Worm (Caenorhabditis elegans) whole organism, dauer: Measurements from ENCODE around the gene F25E5.8.
"Not testable (repeated sequence)": the region's sequence is repeated elsewhere in the genome, so short reads cannot be mapped to it uniquely, and the experiment has no call there.

Experiments used
- unc-62 ChIP-seq: sonication (generic microtip); optimal IDR thresholded peaks from 2 replicates; lab custom pipeline; 2017; ENCODE audit warnings: missing biosample characterization, missing genetic modification reagents, missing genetic modification characterization

The F25E5.8 gene

DNA sequence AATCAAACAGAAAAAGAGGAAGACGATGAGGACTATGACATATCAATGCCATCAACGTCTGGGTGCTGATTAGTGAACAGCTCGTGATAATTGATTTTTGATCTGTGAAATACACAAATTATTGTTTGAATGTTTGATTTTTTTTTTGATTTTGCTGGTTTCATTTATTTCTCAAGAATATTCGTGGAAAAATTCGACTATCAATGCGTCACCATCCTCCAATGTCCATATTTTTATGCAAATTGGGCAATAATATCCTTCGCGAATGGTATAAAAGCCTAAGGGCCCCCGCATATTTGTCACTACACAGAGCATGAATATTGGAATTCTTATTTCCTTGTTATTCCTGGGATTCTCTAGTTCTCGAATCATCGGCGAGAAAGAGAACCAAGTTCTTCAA, 4.1 kb downstream of the F25E5.8 start, which contains the start of gene try-13:
try-13 (plus strand) TSS at position 301 of the 400 bp plus-strand sequence.
- no peak for TF ChIP-seq unc-62 (GFP tag; lab: Kevin White, UChicago)

DNA sequence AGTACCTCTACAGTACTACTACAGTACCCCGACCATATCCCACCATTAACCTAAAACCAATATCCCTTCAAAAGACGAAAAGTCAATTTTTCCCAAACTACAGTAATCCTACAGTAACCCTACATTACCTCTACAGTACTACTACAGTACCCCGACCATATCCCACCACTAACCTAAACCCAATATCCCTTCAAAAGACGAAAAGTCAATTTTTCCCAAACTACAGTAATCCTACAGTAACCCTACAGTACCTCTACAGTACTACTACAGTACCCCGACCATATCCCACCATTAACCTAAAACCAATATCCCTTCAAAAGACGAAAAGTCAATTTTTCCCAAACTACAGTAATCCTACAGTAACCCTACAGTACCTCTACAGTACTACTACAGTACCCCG, 8.6 kb downstream of the F25E5.8 start, which contains the start of gene nhr-141:
nhr-141 (plus strand) TSS at position 331 of the 400 bp plus-strand sequence.
- TF ChIP-seq unc-62 (GFP tag; lab: Kevin White, UChicago), result not testable (repeated sequence)

DNA sequence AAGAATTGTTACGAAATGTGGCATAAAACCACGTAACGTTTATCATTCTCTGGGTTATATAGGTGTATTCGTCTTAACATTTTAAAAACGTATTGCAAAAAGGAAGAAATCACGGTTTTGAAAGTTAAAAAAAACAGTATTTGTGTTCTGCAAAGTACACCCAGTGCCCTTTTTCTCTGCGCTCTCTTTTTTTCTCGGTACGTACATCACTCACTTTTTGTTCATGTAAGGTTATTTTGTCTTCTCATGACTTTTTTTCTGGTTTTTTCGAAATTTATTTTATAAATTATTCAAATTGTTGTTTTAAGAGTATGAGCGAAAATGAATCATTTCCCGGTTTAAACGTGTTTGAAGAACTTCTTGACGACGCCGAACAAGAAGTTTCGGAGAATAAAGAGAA, 11.2 kb downstream of the F25E5.8 start, which contains the start of gene F25E5.5:
F25E5.5 (plus strand) TSS at position 301 of the 400 bp plus-strand sequence.
- no peak for TF ChIP-seq unc-62 (GFP tag; lab: Kevin White, UChicago)

DNA sequence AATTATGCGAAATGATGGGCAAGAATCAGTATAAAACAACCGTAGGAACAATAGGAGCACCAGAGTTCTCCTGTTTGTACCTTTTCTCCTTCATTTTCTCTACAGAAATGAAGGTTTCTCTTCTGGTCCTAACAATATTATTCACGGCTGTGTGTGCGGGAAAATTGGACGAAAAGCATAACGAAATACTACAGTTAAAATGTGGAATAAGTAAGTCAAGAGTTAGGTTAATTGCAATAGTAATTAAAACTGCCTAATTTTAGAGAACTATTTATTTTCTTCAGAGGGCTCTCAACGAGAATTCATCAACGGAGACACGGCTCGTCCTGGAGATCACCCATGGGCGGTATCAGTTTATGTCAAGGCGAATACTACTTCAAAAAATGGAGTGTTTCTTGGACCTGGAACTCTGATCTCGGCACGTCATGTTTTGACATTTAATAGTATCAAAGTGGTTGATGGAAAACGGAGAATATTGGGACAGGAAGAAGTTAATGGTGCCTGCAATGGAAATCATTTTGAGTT, 13.6 kb downstream of the F25E5.8 start, which contains the start of gene try-12:
try-12 (plus strand) TSS at position 51 of the 525 bp plus-strand sequence.
- no peak for TF ChIP-seq unc-62 (GFP tag; lab: Kevin White, UChicago)

DNA sequence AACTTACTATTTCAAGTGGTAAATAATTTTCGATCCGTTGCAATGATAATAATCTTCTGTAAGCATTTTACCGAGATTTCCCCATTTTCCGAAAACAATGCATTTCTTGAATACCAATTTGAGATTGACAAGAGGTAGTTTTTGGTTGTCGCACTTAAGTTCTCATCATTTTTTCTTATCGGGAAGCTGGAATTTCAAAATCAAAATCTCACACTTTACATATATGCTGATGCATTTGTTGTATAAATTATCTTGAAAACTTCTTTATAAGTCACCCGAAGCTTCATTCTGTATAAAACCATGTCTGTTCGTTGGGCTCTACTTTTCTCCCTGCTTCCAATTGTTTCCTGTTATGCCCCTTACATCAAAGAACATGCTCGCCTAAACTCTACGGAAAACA, 15.7 kb downstream of the F25E5.8 start, which contains the start of gene try-11:
try-11 (plus strand) TSS at position 301 of the 400 bp plus-strand sequence.
- TF ChIP-seq unc-62 (GFP tag; lab: Kevin White, UChicago), result no peak

- no peak for TF ChIP-seq unc-62 (GFP tag; lab: Kevin White, UChicago)
These were observed 18.5 kb downstream of the F25E5.8 start, which contains the start of gene try-8 for ce11 chrV:7454236-7454635. Gene try-8 (minus strand): TSS chrV:7454336.

DNA sequence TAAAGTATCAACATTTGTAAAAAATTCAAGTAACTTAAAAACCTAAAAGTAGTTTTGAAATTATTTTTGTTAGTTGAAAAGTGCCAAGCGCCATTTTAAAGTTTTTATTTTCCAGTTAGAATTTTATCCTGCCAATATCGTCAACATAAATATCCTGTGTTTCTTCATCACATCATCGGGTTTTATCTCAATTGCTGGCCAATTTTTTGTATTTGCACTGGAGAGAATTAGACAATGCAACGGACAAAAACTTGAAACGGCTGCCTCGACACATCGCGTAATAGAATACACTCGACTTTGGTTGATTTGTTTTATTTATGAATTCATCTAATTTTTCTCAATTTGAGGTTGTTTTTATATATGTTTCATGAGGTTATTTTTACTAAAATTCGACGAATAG, 19.3 kb downstream of the F25E5.8 start, which contains the start of gene F25E5.2:
F25E5.2 (plus strand) TSS at position 301 of the 400 bp plus-strand sequence.
- TF ChIP-seq unc-62 (GFP tag; lab: Kevin White, UChicago), result no peak

- no peak for TF ChIP-seq unc-62 (GFP tag; lab: Kevin White, UChicago)
These were observed 25.2 kb downstream of the F25E5.8 start, which contains the start of gene srh-92 for ce11 chrV:7460898-7461297. Gene srh-92 (minus strand): TSS chrV:7460998.

ce11 chrV:7464696-7465095, 29.0 kb downstream of the F25E5.8 start, which contains the start of gene srh-89:
Gene srh-89 (minus strand): TSS chrV:7464796.
- no peak for TF ChIP-seq unc-62 (GFP tag; lab: Kevin White, UChicago)

- TF ChIP-seq unc-62 (GFP tag; lab: Kevin White, UChicago), result no peak
These were observed 29.8 kb downstream of the F25E5.8 start, which contains the start of gene F25E5.1 for ce11 chrV:7465509-7465908. Gene F25E5.1 (plus strand): TSS chrV:7465884.

- no peak for TF ChIP-seq unc-62 (GFP tag; lab: Kevin White, UChicago)
These were observed 37.1 kb downstream of the F25E5.8 start, which contains the start of gene str-28 for ce11 chrV:7472815-7473214. Gene str-28 (minus strand): TSS chrV:7472915.

ce11 chrV:7476766-7477165, 41.0 kb downstream of the F25E5.8 start, which contains the start of gene srh-125:
Gene srh-125 (minus strand): TSS chrV:7476866.
- TF ChIP-seq unc-62 (GFP tag; lab: Kevin White, UChicago), result no peak

DNA sequence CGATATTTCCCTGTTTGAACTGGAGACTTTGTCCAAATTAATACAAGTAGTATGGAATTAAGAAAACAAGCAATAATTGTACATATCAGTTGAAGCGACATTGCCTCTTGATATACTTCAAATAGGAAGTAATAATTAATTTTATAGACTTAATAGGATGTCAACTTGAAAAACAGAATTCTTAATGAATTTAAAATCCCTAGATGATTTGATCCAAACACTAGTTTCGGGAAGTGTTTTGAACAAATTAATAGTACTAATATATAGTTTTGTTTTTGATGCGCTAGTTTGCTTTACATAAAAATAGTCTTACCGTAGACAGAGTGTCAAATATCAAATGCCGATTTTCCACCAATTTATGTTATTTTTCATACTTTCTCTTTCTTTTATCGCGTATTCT, 42.7 kb downstream of the F25E5.8 start, which contains the start of gene str-190:
str-190 (minus strand) TSS at position 101 of the 400 bp plus-strand sequence.
- no peak for TF ChIP-seq unc-62 (GFP tag; lab: Kevin White, UChicago)

DNA sequence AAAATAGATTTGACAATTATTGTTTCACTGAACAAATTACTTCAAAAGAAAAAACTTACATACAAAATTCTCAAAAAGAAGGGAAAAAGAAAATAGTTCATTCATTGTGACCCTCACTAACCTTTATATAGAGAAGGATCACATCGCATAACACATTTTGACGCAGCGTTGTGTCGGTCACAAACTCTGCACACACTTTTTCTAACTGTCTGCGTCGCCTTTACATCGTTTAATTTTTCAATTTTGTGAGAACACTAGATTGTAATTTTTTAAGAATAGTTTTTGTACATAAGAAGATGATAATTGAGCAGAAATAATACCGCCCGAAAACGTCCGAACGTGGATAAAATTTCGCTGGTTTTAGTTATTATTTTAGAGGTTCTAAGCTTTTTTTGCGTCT, 45.2 kb downstream of the F25E5.8 start, which contains the start of gene C18B10.6:
C18B10.6 (minus strand) TSS at position 101 of the 400 bp plus-strand sequence.
- TF ChIP-seq unc-62 (GFP tag; lab: Kevin White, UChicago), result no peak

- TF ChIP-seq unc-62 (GFP tag; lab: Kevin White, UChicago), result no peak
These were observed 49.3 kb downstream of the F25E5.8 start, which contains the start of gene srbc-8 for ce11 chrV:7485000-7485399. Gene srbc-8 (minus strand): TSS chrV:7485100.
